Fruit fly (Drosophila melanogaster): ENCODE results near the gene CG5478.
A peak's percentile ranks its signal among the peaks of the same experiment; 100 is the strongest.

The CG5478 gene

dm6 chr3R:15927172-15927571 lies 6.4 kb downstream of the CG5478 start (continued):
- TF ChIP-seq CG6792 (GFP tag; optimal IDR thresholded peaks at IDR 0.05) (no peak), Eip78C (GFP tag) (peak; percentile 84), Blimp-1 (GFP tag; optimal IDR thresholded peaks at IDR 0.05) (no peak), Eip75B (GFP tag; optimal IDR thresholded peaks at IDR 0.05) (no peak), salr (GFP tag; optimal IDR thresholded peaks at IDR 0.05) (peak in 1 of 2 experiments; percentile 61), CG8119 (GFP tag; IDR thresholded peaks at IDR 0.05) (peak; percentile 89), Hr4 (GFP tag; optimal IDR thresholded peaks at IDR 0.05) (peak; percentile 84), CG6276 (GFP tag; optimal IDR thresholded peaks at IDR 0.05) (peak; percentile 85), Lpt (GFP tag; optimal IDR thresholded peaks at IDR 0.05) (peak; percentile 51), CG7368 (GFP tag; optimal IDR thresholded peaks at IDR 0.05) (no peak), Eip93F (GFP tag; optimal IDR thresholded peaks at IDR 0.05) (no peak), dsx (GFP tag; optimal IDR thresholded peaks at IDR 0.05; ENCODE audit: poor library complexity, severe bottlenecking) (no peak), CG1621 (tag; optimal IDR thresholded peaks at IDR 0.05) (no peak), CG11902 (GFP tag; optimal IDR thresholded peaks at IDR 0.05) (no peak), Sox102F (GFP tag; optimal IDR thresholded peaks at IDR 0.05) (no peak), CG10631 (GFP tag; optimal IDR thresholded peaks at IDR 0.05) (no peak), dac (GFP tag; optimal IDR thresholded peaks at IDR 0.05) (peak; percentile 64), topi (GFP tag; optimal IDR thresholded peaks at IDR 0.05) (no peak), Ets21C (GFP tag; optimal IDR thresholded peaks at IDR 0.05) (no peak), CG10669 (GFP tag; optimal IDR thresholded peaks at IDR 0.05) (no peak), Hr39 (GFP tag; optimal IDR thresholded peaks at IDR 0.05) (no peak), CG6854 (GFP tag; optimal IDR thresholded peaks at IDR 0.05) (no peak), CG9139 (GFP tag; optimal IDR thresholded peaks at IDR 0.05) (no peak), lz (GFP tag; optimal IDR thresholded peaks at IDR 0.05) (no peak), Hr38 (GFP tag; optimal IDR thresholded peaks at IDR 0.05) (no peak), CG6163 (GFP tag; IDR thresholded peaks at IDR 0.05) (peak; percentile 58; the same call in 1 of the 3 replicates), fd85E (GFP tag; optimal IDR thresholded peaks at IDR 0.05) (no peak), fd59A (GFP tag; optimal IDR thresholded peaks at IDR 0.05) (no peak), CG32006 (GFP tag; optimal IDR thresholded peaks at IDR 0.05) (peak; percentile 88), vri (GFP tag; optimal IDR thresholded peaks at IDR 0.05) (no peak), esn (GFP tag; optimal IDR thresholded peaks at IDR 0.05) (no peak), CG16779 (tag; optimal IDR thresholded peaks at IDR 0.05) (no peak), fkh (GFP tag; optimal IDR thresholded peaks at IDR 0.05) (no peak), CG11294 (GFP tag; IDR thresholded peaks at IDR 0.05) (peak; percentile 39; the same call in 1 of the 2 replicates)

- peak; percentile 44 for TF ChIP-seq fkh (GFP tag; optimal IDR thresholded peaks at IDR 0.05)
- TF ChIP-seq Eip75B (GFP tag; optimal IDR thresholded peaks at IDR 0.05), result no peak
These were observed 7.6 kb downstream of the CG5478 start for dm6 chr3R:15925939-15926338.

dm6 chr3R:15925329-15925728 lies 8.2 kb downstream of the CG5478 start, which contains the start of gene CG34276:
Gene CG34276 (plus strand): TSS chr3R:15925629.
- no peak for TF ChIP-seq CG34406 (GFP tag; optimal IDR thresholded peaks at IDR 0.05)
- TF ChIP-seq Gug (GFP tag; IDR thresholded peaks at IDR 0.05), result no peak
- TF ChIP-seq CG7368 (GFP tag; optimal IDR thresholded peaks at IDR 0.05), result no peak
